Worm (Caenorhabditis elegans) whole organism, early embryonic: ENCODE data around the gene F32D8.1.

ENCODE experiments used
- B0310.2 ChIP-seq: sonication (generic microtip); optimal IDR thresholded peaks from 2 replicates; lab custom pipeline; 2016; ENCODE audit warnings: mild to moderate bottlenecking, missing genetic modification characterization, missing compliant biosample characterization
- aly-1 ChIP-seq: sonication (generic microtip); optimal IDR thresholded peaks from 2 replicates; lab custom pipeline; 2016; ENCODE audit warnings: missing genetic modification characterization, missing compliant biosample characterization
- ama-1 ChIP-seq: fragments of 150-350 bp; optimal IDR thresholded peaks from 2 replicates; lab custom pipeline; 2014
- ceh-13 ChIP-seq: fragments of 200-800 bp; sonication (Bioruptor generic); optimal IDR thresholded peaks from 2 replicates; lab custom pipeline; 2018; ENCODE audit warnings: mild to moderate bottlenecking, missing genetic modification characterization, missing compliant biosample characterization
- flt-1 ChIP-seq: fragments of 200-800 bp; sonication (Bioruptor generic); IDR thresholded peaks from 2 replicates; pipeline ENCODE4 v1.3.6; 2022; ENCODE audit warnings: missing genetic modification characterization, missing compliant biosample characterization
- hmg-4 ChIP-seq: fragments of 200-800 bp; sonication (Bioruptor generic); optimal IDR thresholded peaks from 2 replicates; lab custom pipeline; 2018; ENCODE audit warnings: mild to moderate bottlenecking, missing genetic modification characterization, missing compliant biosample characterization
- hnd-1 ChIP-seq: sonication (generic microtip); optimal IDR thresholded peaks from 2 replicates; lab custom pipeline; 2016; ENCODE audit warnings: missing genetic modification characterization, missing compliant biosample characterization
- pes-1 ChIP-seq: fragments of 200-800 bp; sonication (Bioruptor generic); IDR thresholded peaks from 2 replicates; pipeline ENCODE4 v1.3.6; 2022; ENCODE audit warnings: missing genetic modification reagents, missing genetic modification characterization, missing compliant biosample characterization
- scrt-1 ChIP-seq: fragments of 200-800 bp; sonication (Bioruptor generic); IDR thresholded peaks from 2 replicates; pipeline ENCODE4 v1.3.6; 2022; ENCODE audit warnings: missing genetic modification characterization, missing compliant biosample characterization
- tbx-11 ChIP-seq: fragments of 200-800 bp; sonication (Bioruptor generic); IDR thresholded peaks from 2 replicates; pipeline ENCODE4 v1.3.6; 2022; ENCODE audit warnings: missing genetic modification characterization, missing compliant biosample characterization
- tra-4 ChIP-seq: sonication (generic microtip); optimal IDR thresholded peaks from 2 replicates; lab custom pipeline; 2017; ENCODE audit warnings: missing genetic modification characterization, missing compliant biosample characterization

DNA sequence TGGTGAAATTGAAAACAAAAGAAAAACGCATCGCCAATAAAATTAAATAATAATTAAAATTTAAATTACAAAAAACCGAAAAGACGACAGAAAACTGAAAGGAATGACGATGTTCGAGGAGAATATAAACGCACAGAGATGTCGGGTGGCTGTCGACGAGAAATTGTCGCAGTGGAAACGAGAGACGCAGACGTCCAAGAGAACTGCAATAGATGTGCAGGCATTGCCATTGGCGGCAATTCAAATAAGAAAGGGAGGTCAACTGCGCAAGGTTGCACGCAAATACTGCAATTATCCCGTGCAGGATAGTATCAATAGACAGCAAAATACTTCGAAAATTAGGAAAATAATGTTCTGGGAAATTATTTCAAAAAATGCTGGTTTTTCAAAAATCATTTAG is 16.5 kb downstream of the F32D8.1 start:
- TF ChIP-seq B0310.2 (tag; lab: Kevin White, UChicago) (peak; percentile 25), ama-1 (no peak), tbx-11 (GFP tag; lab: Robert Waterston, UW) (peak; percentile 58; the same call in 1 of the 2 replicates), ceh-13 (no peak), tra-4 (no peak), scrt-1 (GFP tag; lab: Robert Waterston, UW) (peak; percentile 46; the same call in 1 of the 2 replicates), hmg-4 (GFP tag; lab: Kevin White, UChicago) (peak; percentile 82), hnd-1 (tag; lab: Kevin White, UChicago) (peak; percentile 53), pes-1 (GFP tag; lab: Robert Waterston, UW) (no peak; the same call in none of the 2 replicates), flt-1 (GFP tag; lab: Robert Waterston, UW) (peak; percentile 76), aly-1 (tag; lab: Kevin White, UChicago) (no peak)
